Worm (Caenorhabditis elegans): ENCODE data around the gene hlh-15.

DNA sequence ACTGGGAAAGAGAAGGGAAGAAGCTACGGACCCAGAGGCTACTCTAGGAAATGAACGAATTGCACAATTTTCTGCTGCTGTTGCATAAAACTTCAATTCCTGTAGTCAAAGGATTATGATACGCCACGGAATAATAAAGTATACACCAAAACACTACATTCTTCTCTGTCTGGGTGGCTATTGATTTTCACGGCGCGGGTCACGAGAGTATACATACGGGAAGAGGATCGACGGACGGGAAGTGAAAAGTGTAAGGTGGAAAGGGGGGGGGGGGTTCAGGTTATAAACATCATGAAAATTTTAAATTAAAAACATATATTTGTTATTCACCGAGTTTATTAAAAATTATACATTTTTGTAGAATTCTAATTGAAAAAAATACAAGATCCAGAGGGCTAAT is 26.1 kb upstream of the hlh-15 start:
- no peak for TF ChIP-seq tab-1 (GFP tag; IDR thresholded peaks at IDR 0.05)
- TF ChIP-seq cog-1 (tag; optimal IDR thresholded peaks at IDR 0.05), result no peak
- no peak for TF ChIP-seq flt-1 (GFP tag; IDR thresholded peaks at IDR 0.05)
- no peak for TF ChIP-seq ztf-23 (GFP tag; IDR thresholded peaks at IDR 0.05)
- TF ChIP-seq klf-2 (GFP tag; conservative IDR thresholded peaks at IDR 0.05), result no peak
